Fruit fly (Drosophila melanogaster): ENCODE results near the gene bt.

DNA sequence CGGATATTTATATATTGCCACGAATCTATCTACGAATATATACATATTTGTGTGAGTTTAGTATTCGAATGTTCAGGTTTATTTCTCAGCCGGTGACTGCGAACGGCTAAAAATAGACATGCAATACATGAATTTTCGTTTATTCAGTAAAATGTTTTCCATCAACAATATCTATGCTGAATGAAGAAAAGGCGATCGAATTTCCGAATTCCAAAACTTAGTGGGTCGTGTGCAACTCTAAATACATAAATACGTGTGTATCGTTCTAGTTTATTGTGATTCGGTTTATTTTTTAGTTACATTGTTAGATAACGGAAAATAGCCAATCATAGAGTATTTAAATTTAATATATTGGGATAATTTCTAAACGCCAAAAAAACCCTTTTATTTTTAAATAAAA lies 885 bp downstream of the bt start:
- TF ChIP-seq h (optimal IDR thresholded peaks at IDR 0.05) (no peak), Myc (optimal IDR thresholded peaks at IDR 0.05) (no peak), Sin3A (optimal IDR thresholded peaks at IDR 0.05) (no peak), insv (optimal IDR thresholded peaks at IDR 0.05) (no peak), psq (optimal IDR thresholded peaks at IDR 0.05) (no peak), ttk (optimal IDR thresholded peaks at IDR 0.05) (no peak)
